Worm (Caenorhabditis elegans) whole organism, L4 larva: ENCODE measurements around the gene F13A2.5.

ENCODE experiments used
- F37D6.2 ChIP-seq: sonication (generic microtip); optimal IDR thresholded peaks from 2 replicates; lab custom pipeline; 2016; ENCODE audit warnings: mild to moderate bottlenecking, missing genetic modification characterization, missing compliant biosample characterization
- F49E8.2 ChIP-seq: sonication (generic microtip); optimal IDR thresholded peaks from 2 replicates; lab custom pipeline; 2016; ENCODE audit warnings: missing compliant biosample characterization, mild to moderate bottlenecking, missing genetic modification characterization, borderline replicate concordance
- T20F7.1 ChIP-seq: fragments of 200-800 bp; sonication (Bioruptor generic); optimal IDR thresholded peaks from 2 replicates; lab custom pipeline; 2018; ENCODE audit warnings: mild to moderate bottlenecking, missing genetic modification characterization, missing compliant biosample characterization
- Y48G9A.11 ChIP-seq: fragments of 200-800 bp; sonication (Bioruptor generic); IDR thresholded peaks from 2 replicates; pipeline ENCODE4 v1.3.6; 2022; ENCODE audit warnings: missing genetic modification reagents, missing genetic modification characterization, missing compliant biosample characterization
- Y75B8A.6 ChIP-seq: fragments of 200-800 bp; sonication (Bioruptor generic); IDR thresholded peaks from 2 replicates; pipeline ENCODE4 v1.3.6; 2022; ENCODE audit warnings: missing genetic modification reagents, missing genetic modification characterization, missing compliant biosample characterization
- ZK337.2 ChIP-seq: fragments of 200-800 bp; sonication (Bioruptor generic); IDR thresholded peaks from 2 replicates; pipeline ENCODE4 v1.3.6; 2022; ENCODE audit warnings: missing genetic modification reagents, missing genetic modification characterization, missing compliant biosample characterization
- ZK546.5 ChIP-seq, 2 experiments: sonication (generic microtip); optimal IDR thresholded peaks; 2 replicates each; lab custom pipeline; 2017; ENCODE audit warnings: missing biosample characterization in 2 of 2, missing genetic modification characterization in 2 of 2
- aha-1 ChIP-seq: fragments of 150-350 bp; peaks from one replicate; lab custom pipeline; 2014; ENCODE audit warnings: missing biosample characterization, missing genetic modification characterization
- ceh-28 ChIP-seq: fragments of 150-350 bp; optimal IDR thresholded peaks from 2 replicates; lab custom pipeline; 2014; ENCODE audit warnings: missing biosample characterization, missing genetic modification reagents, missing genetic modification characterization
- ceh-32 ChIP-seq: sonication (generic microtip); optimal IDR thresholded peaks from 2 replicates; lab custom pipeline; 2016; ENCODE audit warnings: mild to moderate bottlenecking, missing genetic modification characterization, missing compliant biosample characterization; ENCODE audit not compliant: poor library complexity
- ceh-44 ChIP-seq: fragments of 200-800 bp; sonication (Bioruptor generic); IDR thresholded peaks from 2 replicates; pipeline ENCODE4 v1.3.6; 2022; ENCODE audit warnings: missing genetic modification reagents, missing genetic modification characterization, missing compliant biosample characterization
- ceh-62 ChIP-seq: sonication (generic microtip); optimal IDR thresholded peaks from 2 replicates; lab custom pipeline; 2017; ENCODE audit warnings: missing biosample characterization, missing genetic modification characterization
- ceh-82 ChIP-seq: sonication (generic microtip); optimal IDR thresholded peaks from 2 replicates; lab custom pipeline; 2017; ENCODE audit warnings: missing biosample characterization, missing genetic modification characterization
- ces-1 ChIP-seq: fragments of 150-350 bp; sonication (generic microtip); optimal IDR thresholded peaks from 4 replicates; lab custom pipeline; 2014; ENCODE audit warnings: missing biosample characterization, missing genetic modification reagents, missing genetic modification characterization
- dmd-8 ChIP-seq: fragments of 200-800 bp; sonication (Bioruptor generic); IDR thresholded peaks from 2 replicates; pipeline ENCODE4 v1.3.6; 2022; ENCODE audit warnings: missing genetic modification characterization, missing compliant biosample characterization
- dmd-9 ChIP-seq: fragments of 200-800 bp; sonication (Bioruptor generic); IDR thresholded peaks from 2 replicates; pipeline ENCODE4 v1.3.6; 2022; ENCODE audit warnings: missing genetic modification reagents, missing genetic modification characterization, missing compliant biosample characterization
- dpl-1 ChIP-seq: fragments of 150-350 bp; optimal IDR thresholded peaks from 2 replicates; lab custom pipeline; 2014; ENCODE audit warnings: missing biosample characterization, missing genetic modification reagents, missing genetic modification characterization
- fos-1 ChIP-seq: fragments of 150-350 bp; optimal IDR thresholded peaks from 2 replicates; lab custom pipeline; 2014; ENCODE audit warnings: missing biosample characterization, missing genetic modification characterization
- gei-8 ChIP-seq: fragments of 200-800 bp; sonication (Bioruptor generic); optimal IDR thresholded peaks from 2 replicates; lab custom pipeline; 2018; ENCODE audit warnings: mild to moderate bottlenecking, missing genetic modification characterization, missing compliant biosample characterization
- hlh-11 ChIP-seq: fragments of 200-800 bp; sonication (Bioruptor generic); optimal IDR thresholded peaks from 2 replicates; lab custom pipeline; 2018; ENCODE audit warnings: mild to moderate bottlenecking, missing genetic modification characterization, missing compliant biosample characterization
- hlh-30 ChIP-seq: sonication (generic microtip); optimal IDR thresholded peaks from 2 replicates; lab custom pipeline; 2017; ENCODE audit warnings: antibody characterized with exemption, mild to moderate bottlenecking, missing genetic modification characterization, missing compliant biosample characterization; ENCODE audit not compliant: insufficient read depth
- lim-7 ChIP-seq: fragments of 200-800 bp; sonication (Bioruptor generic); IDR thresholded peaks from 2 replicates; pipeline ENCODE4 v1.3.6; 2022; ENCODE audit warnings: missing genetic modification characterization, missing compliant biosample characterization
- lin-1 ChIP-seq: fragments of 200-800 bp; sonication (Bioruptor generic); IDR thresholded peaks from 2 replicates; pipeline ENCODE4 v1.3.6; 2022; ENCODE audit warnings: missing genetic modification reagents, missing genetic modification characterization, missing compliant biosample characterization
- lin-15B ChIP-seq: fragments of 150-350 bp; sonication (generic microtip); optimal IDR thresholded peaks from 3 replicates; lab custom pipeline; 2014; ENCODE audit warnings: missing biosample characterization, missing genetic modification characterization
- lin-29 ChIP-seq: fragments of 200-800 bp; sonication (Bioruptor generic); IDR thresholded peaks from 2 replicates; pipeline ENCODE4 v1.3.6; 2022; ENCODE audit warnings: missing genetic modification reagents, missing genetic modification characterization, missing compliant biosample characterization
- lin-38 ChIP-seq: fragments of 200-800 bp; sonication (Bioruptor generic); IDR thresholded peaks from 2 replicates; pipeline ENCODE4 v1.3.6; 2022; ENCODE audit warnings: missing genetic modification reagents, missing genetic modification characterization, missing compliant biosample characterization
- lir-3 ChIP-seq: sonication (generic microtip); optimal IDR thresholded peaks from 2 replicates; lab custom pipeline; 2016; ENCODE audit warnings: mild to moderate bottlenecking, missing genetic modification characterization, missing compliant biosample characterization
- lsy-2 ChIP-seq, 2 experiments: fragments of 150-350 bp in 1 of 2; sonication (generic microtip) in 1 of 2; optimal IDR thresholded peaks; 2 replicates each; lab custom pipeline; 2014 to 2017; ENCODE audit warnings: missing biosample characterization in 2 of 2, missing genetic modification characterization in 2 of 2
- madf-5 ChIP-seq, 2 experiments: fragments of 200-800 bp; sonication (Bioruptor generic); IDR thresholded peaks; 2 replicates each; pipeline ENCODE4 v1.3.6; 2022; ENCODE audit warnings: missing compliant biosample characterization in 2 of 2, missing genetic modification characterization in 2 of 2
- madf-9 ChIP-seq: fragments of 200-800 bp; sonication (Bioruptor generic); conservative IDR thresholded peaks from 2 replicates; pipeline ENCODE4 v1.3.6; 2022; ENCODE audit warnings: missing genetic modification reagents, missing genetic modification characterization, missing compliant biosample characterization
- mxl-2 ChIP-seq: fragments of 200-800 bp; sonication (Bioruptor generic); conservative IDR thresholded peaks from 2 replicates; pipeline ENCODE4 v1.3.6; 2022; ENCODE audit warnings: missing genetic modification reagents, missing genetic modification characterization, missing compliant biosample characterization
- nhr-111 ChIP-seq: fragments of 200-800 bp; sonication (Bioruptor generic); optimal IDR thresholded peaks from 2 replicates; lab custom pipeline; 2018; ENCODE audit warnings: mild to moderate bottlenecking, missing genetic modification characterization, missing compliant biosample characterization
- nhr-41 ChIP-seq: fragments of 200-800 bp; sonication (Bioruptor generic); IDR thresholded peaks from 2 replicates; pipeline ENCODE4 v1.3.6; 2022; ENCODE audit warnings: missing genetic modification reagents, missing genetic modification characterization, missing compliant biosample characterization
- php-3 ChIP-seq: fragments of 200-800 bp; sonication (Bioruptor generic); IDR thresholded peaks from 2 replicates; pipeline ENCODE4 v1.3.6; 2022; ENCODE audit warnings: missing genetic modification reagents, missing genetic modification characterization, missing compliant biosample characterization
- pqm-1 ChIP-seq: sonication (generic microtip); optimal IDR thresholded peaks from 2 replicates; lab custom pipeline; 2017; ENCODE audit warnings: missing biosample characterization, missing genetic modification characterization
- sdz-12 ChIP-seq: fragments of 200-800 bp; sonication (Bioruptor generic); optimal IDR thresholded peaks from 2 replicates; lab custom pipeline; 2018; ENCODE audit warnings: mild to moderate bottlenecking, missing genetic modification characterization, missing compliant biosample characterization
- set-16 ChIP-seq: fragments of 200-800 bp; sonication (Bioruptor generic); IDR thresholded peaks from 2 replicates; pipeline ENCODE4 v1.3.6; 2022; ENCODE audit warnings: missing genetic modification reagents, missing genetic modification characterization, missing compliant biosample characterization
- spr-1 ChIP-seq: sonication (generic microtip); optimal IDR thresholded peaks from 2 replicates; lab custom pipeline; 2016; ENCODE audit warnings: mild to moderate bottlenecking, missing genetic modification characterization, missing compliant biosample characterization
- unc-130 ChIP-seq: sonication (generic microtip); optimal IDR thresholded peaks from 2 replicates; lab custom pipeline; 2016; ENCODE audit warnings: missing genetic modification reagents, missing genetic modification characterization, missing compliant biosample characterization
- unc-39 ChIP-seq: sonication (generic microtip); optimal IDR thresholded peaks from 2 replicates; lab custom pipeline; 2017; ENCODE audit warnings: missing biosample characterization, missing genetic modification characterization
- unc-62 ChIP-seq, 3 experiments: fragments of 150-350 bp in 1 of 3; sonication (generic microtip); optimal IDR thresholded peaks in 2 of 3; peaks in 1 of 3; 1 replicate in 1 of 3; 2 replicates in 2 of 3; lab custom pipeline; 2014 to 2017; ENCODE audit warnings: missing biosample characterization in 3 of 3, missing genetic modification characterization in 3 of 3, missing genetic modification reagents in 3 of 3, missing genotype in 1 of 3
- zip-2 ChIP-seq: fragments of 150-350 bp; optimal IDR thresholded peaks from 2 replicates; lab custom pipeline; 2014; ENCODE audit warnings: missing biosample characterization, missing genetic modification characterization

Gene F13A2.5

DNA sequence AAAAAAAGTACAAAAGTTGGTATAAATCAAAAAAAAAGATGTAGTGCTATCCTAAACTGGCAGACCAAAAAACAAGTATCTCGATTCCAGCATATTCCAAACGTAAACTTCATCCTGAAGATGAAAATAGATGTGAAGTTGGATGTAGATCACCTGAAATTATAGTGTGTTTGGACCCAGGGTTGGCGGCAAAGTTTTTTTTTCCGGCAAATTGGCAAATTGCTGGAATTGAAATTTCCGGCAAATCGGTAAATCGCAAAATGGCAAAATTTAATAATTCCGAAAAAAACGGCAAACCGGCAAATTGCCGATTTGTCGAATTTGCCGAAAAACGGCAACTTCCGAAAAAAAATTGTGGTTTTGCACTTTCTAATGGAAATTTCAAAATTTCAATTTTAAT is 17.3 kb downstream of the F13A2.5 start, which contains the start of gene F13A2.2 (continued):
- TF ChIP-seq T20F7.1 (GFP tag; lab: Kevin White, UChicago) (no peak), ceh-32 (tag; lab: Kevin White, UChicago) (no peak), lir-3 (tag; lab: Kevin White, UChicago) (no peak), lin-1 (GFP tag; lab: Robert Waterston, UW) (no peak)

DNA sequence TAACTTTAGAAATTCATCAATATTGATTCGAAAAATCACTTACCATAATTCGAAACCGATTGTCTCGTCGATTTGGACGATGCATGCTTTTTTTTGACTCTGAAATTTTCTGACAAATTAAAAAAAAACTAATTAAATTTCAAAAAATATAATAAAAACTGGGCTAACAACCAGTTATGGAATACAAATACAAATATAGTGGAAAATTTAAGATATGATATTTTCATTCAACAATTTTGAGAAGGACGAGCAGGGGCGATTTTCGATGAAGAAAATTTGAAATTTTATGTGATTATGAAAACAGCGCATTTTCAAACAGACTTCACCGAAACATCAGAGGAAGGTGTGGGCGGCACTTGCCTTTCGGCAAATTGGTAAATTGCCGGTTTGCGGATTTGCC is 19.5 kb downstream of the F13A2.5 start, which contains the start of gene F13A2.1:
Gene F13A2.1 (minus strand): TSS at position 101 of the 400 bp plus-strand sequence.
- TF ChIP-seq sdz-12 (GFP tag; lab: Kevin White, UChicago): no peak
- no peak for TF ChIP-seq Y48G9A.11 (GFP tag; lab: Robert Waterston, UW)
- no peak for TF ChIP-seq hlh-11 (tag; lab: Kevin White, UChicago)
- no peak for TF ChIP-seq dmd-8 (GFP tag; lab: Robert Waterston, UW)
- no peak for TF ChIP-seq ZK546.5 (tag; optimal IDR thresholded peaks at IDR 0.05; lab: Kevin White, UChicago)
- TF ChIP-seq ZK337.2 (GFP tag; lab: Robert Waterston, UW): no peak
- TF ChIP-seq fos-1: no peak
- no peak for TF ChIP-seq gei-8 (GFP tag; lab: Kevin White, UChicago)
- TF ChIP-seq madf-9: no peak
- no peak for TF ChIP-seq F49E8.2 (tag; lab: Kevin White, UChicago)
- TF ChIP-seq lin-1 (GFP tag; lab: Robert Waterston, UW): no peak
- TF ChIP-seq ceh-62 (tag; lab: Kevin White, UChicago): no peak
- no peak for TF ChIP-seq nhr-111

DNA sequence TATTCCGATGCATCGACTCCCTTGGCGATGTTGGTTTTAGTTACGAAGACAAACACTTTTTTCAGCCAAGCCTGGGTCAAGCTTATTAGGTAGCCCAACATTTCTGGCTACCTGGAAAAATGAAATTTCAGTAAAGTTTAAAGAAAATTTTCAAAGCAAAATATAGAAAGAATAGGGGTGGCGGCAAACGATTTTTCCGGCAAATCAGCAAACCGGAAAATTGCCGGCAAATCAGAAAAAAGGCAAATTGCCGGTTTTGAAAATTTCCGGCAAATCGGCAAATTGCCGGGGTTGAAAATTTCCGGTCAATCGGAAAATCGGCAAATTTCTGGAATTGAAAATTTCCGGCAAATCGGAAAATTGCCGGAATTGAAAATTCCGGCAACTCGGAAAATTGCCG is 24.1 kb downstream of the F13A2.5 start, which contains the start of gene F32D1.8:
Gene F32D1.8 (minus strand): TSS at position 101 of the 400 bp plus-strand sequence.
- TF ChIP-seq F37D6.2 (tag; lab: Kevin White, UChicago): no peak
- no peak for TF ChIP-seq dmd-9
- TF ChIP-seq lin-15B (tag; lab: Kevin White, UChicago): no peak
- no peak for TF ChIP-seq ceh-82 (tag; lab: Kevin White, UChicago)
- peak; percentile 69 for TF ChIP-seq aha-1 (tag; lab: Kevin White, UChicago)

DNA sequence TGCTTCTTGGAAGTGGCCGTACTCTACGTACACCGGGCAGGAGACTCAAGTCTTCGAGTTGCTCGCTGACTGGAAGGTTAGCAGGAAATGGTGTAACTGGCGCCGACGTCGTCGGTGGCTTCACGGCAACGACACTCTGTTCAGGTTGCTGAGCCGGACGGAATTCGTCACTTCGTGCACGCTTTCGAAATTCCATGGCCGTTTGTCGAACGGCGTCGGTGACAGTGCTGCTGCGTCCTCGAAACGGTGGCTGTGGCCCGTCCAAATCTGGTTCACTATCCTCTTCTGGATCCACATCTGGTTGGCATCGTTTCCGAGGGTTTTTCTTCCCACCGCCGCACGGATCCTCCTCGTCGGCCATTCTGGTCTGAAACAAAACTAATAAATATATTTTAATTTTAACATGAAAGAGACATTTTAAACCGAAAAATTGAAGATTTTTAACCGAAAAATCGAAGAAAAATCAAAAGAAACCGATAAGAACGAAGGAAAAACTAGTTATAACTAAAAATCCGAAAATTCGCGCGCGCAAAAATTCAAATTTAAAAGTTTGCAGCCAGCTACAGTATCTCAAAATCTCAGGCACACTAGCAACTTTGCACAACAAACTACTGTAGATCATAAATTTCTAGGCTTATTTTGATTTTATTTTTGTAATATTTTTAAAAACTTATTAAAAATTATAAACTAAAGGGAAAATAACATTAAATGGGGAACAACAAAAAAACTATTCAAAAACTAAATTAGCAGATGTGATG is 25.8 kb downstream of the F13A2.5 start, which contains the start of gene F32D1.7:
Gene F32D1.7 (minus strand): TSS at position 367 of the 758 bp plus-strand sequence.
- TF ChIP-seq lsy-2 (tag; optimal IDR thresholded peaks at IDR 0.05; lab: Kevin White, UChicago): no peak
- peak; percentile 13 for TF ChIP-seq F49E8.2 (tag; lab: Kevin White, UChicago)
- TF ChIP-seq dpl-1: no peak
- TF ChIP-seq Y75B8A.6: no peak
- no peak for TF ChIP-seq lin-1 (GFP tag; lab: Robert Waterston, UW)
- no peak for TF ChIP-seq lin-29
- peak; percentile 53; the same call in 1 of the 2 replicates for TF ChIP-seq set-16 (GFP tag; lab: Robert Waterston, UW)
- TF ChIP-seq unc-39 (tag; lab: Kevin White, UChicago): no peak
- TF ChIP-seq lin-38 (GFP tag; lab: Robert Waterston, UW): peak; percentile 56
- TF ChIP-seq unc-130: peak; percentile 51
- TF ChIP-seq lir-3 (tag; lab: Kevin White, UChicago): no peak
- no peak for TF ChIP-seq madf-5 (GFP tag; IDR thresholded peaks at IDR 0.05; lab: Robert Waterston, UW)
- TF ChIP-seq ZK546.5 (tag; optimal IDR thresholded peaks at IDR 0.05; lab: Kevin White, UChicago): no peak
- TF ChIP-seq pqm-1: no peak
- TF ChIP-seq hlh-30 (tag; lab: Kevin White, UChicago): no peak
- no peak for TF ChIP-seq ceh-44 (GFP tag; lab: Robert Waterston, UW)
- TF ChIP-seq mxl-2: no peak
- TF ChIP-seq unc-62 (GFP tag; optimal IDR thresholded peaks at IDR 0.05 in 1 of 2; lab: Kevin White, UChicago): peak in 1 of 2 experiments; percentile 32
- TF ChIP-seq unc-62 (tag; optimal IDR thresholded peaks at IDR 0.05; lab: Kevin White, UChicago): no peak
- TF ChIP-seq lin-15B (tag; lab: Kevin White, UChicago): no peak
- no peak for TF ChIP-seq lim-7 (GFP tag; lab: Robert Waterston, UW)
- TF ChIP-seq ceh-28 (tag; lab: Kevin White, UChicago): no peak
- TF ChIP-seq ceh-32 (tag; lab: Kevin White, UChicago): no peak
- no peak for TF ChIP-seq php-3
- TF ChIP-seq spr-1 (tag; lab: Kevin White, UChicago): no peak
- no peak for TF ChIP-seq nhr-41 (GFP tag; lab: Robert Waterston, UW)
- peak; percentile 27; the same call in 1 of the 2 replicates for TF ChIP-seq Y48G9A.11 (GFP tag; lab: Robert Waterston, UW)
- TF ChIP-seq ces-1 (GFP tag; lab: Kevin White, UChicago): no peak
- no peak for TF ChIP-seq zip-2
- TF ChIP-seq ceh-62 (tag; lab: Kevin White, UChicago): no peak
